Fruit fly (Drosophila melanogaster) whole organism, wandering third instar larva: ENCODE data around the gene CG7024.
A peak's percentile ranks its signal among the peaks of the same experiment; 100 is the strongest.

Experiments used
- Dif ChIP-seq: fragments of 200-275, 200-300 bp; sonication (Bioruptor generic); optimal IDR thresholded peaks from 2 replicates; lab custom pipeline; 2018; ENCODE audit warnings: missing biosample characterization, missing genetic modification characterization; ENCODE audit not compliant: partially characterized antibody
- Rel ChIP-seq, 2 experiments: fragments of 200-800 bp; sonication (Bioruptor generic) in 1 of 2; optimal IDR thresholded peaks; 2 replicates in 1 of 2; 3 replicates in 1 of 2; lab custom pipeline; 2016 to 2019; ENCODE audit warnings: mild to moderate bottlenecking in 2 of 2, missing biosample characterization in 2 of 2, missing genetic modification characterization in 2 of 2, moderate library complexity in 1 of 2
- Vsx2 ChIP-seq: fragments of 200-300, 225-300 bp; sonication (Bioruptor generic); optimal IDR thresholded peaks from 2 replicates; lab custom pipeline; 2018; ENCODE audit warnings: missing biosample characterization, missing genetic modification characterization; ENCODE audit not compliant: partially characterized antibody
- br ChIP-seq: fragments of 200-800 bp; sonication (Bioruptor generic); optimal IDR thresholded peaks from 2 replicates; lab custom pipeline; 2016; ENCODE audit warnings: missing biosample characterization, missing genetic modification characterization
- h ChIP-seq: fragments of 200-800 bp; sonication (Bioruptor generic); optimal IDR thresholded peaks from 3 replicates; lab custom pipeline; 2016; ENCODE audit warnings: missing biosample characterization, mild to moderate bottlenecking, missing genetic modification characterization
- psq ChIP-seq: fragments of 200-800 bp; sonication (Bioruptor generic); optimal IDR thresholded peaks from 3 replicates; lab custom pipeline; 2017; ENCODE audit warnings: missing biosample characterization, mild to moderate bottlenecking, missing genetic modification characterization, moderate library complexity
- sv ChIP-seq: fragments of 200-800 bp; sonication (Bioruptor generic); optimal IDR thresholded peaks from 3 replicates; lab custom pipeline; 2016; ENCODE audit warnings: missing biosample characterization, missing genetic modification characterization
- woc ChIP-seq: sonication (Bioruptor generic); optimal IDR thresholded peaks from 2 replicates; lab custom pipeline; 2016; ENCODE audit warnings: missing biosample characterization, mild to moderate bottlenecking, missing genetic modification characterization

CG7024 gene

dm6 chrX:4702118-4702517, 3.0 kb upstream of the CG7024 start, which contains the start of gene Pdha:
Gene Pdha, plus strand, starts transcription at chrX:4702284.
- no peak for TF ChIP-seq woc (GFP tag; lab: Kevin White, UChicago)
- peak; percentile 66 for TF ChIP-seq Vsx2
- no peak for TF ChIP-seq sv (GFP tag; lab: Kevin White, UChicago)

- no peak for TF ChIP-seq h (GFP tag; lab: Kevin White, UChicago)
- no peak for TF ChIP-seq Dif (GFP tag; lab: Kevin White, UChicago)
- TF ChIP-seq psq = peak; percentile 24
Measured at dm6 chrX:4702804-4703414, 2.2 kb upstream of the CG7024 start.

dm6 chrX:4707237-4708066, 2.3 kb downstream of the CG7024 start, which contains the start of gene Proc-R:
Gene Proc-R, plus strand, starts transcription at chrX:4707916.
- no peak for TF ChIP-seq Rel (GFP tag; optimal IDR thresholded peaks at IDR 0.05; lab: Kevin White, UChicago)
- TF ChIP-seq Rel (tag; optimal IDR thresholded peaks at IDR 0.05; lab: Kevin White, UChicago) = peak; percentile 21
- no peak for TF ChIP-seq br
